Fruit fly (Drosophila melanogaster): ENCODE results near the gene CG5708.
A peak's percentile ranks its signal among the peaks of the same experiment; 100 is the strongest.

CG5708 gene

DNA sequence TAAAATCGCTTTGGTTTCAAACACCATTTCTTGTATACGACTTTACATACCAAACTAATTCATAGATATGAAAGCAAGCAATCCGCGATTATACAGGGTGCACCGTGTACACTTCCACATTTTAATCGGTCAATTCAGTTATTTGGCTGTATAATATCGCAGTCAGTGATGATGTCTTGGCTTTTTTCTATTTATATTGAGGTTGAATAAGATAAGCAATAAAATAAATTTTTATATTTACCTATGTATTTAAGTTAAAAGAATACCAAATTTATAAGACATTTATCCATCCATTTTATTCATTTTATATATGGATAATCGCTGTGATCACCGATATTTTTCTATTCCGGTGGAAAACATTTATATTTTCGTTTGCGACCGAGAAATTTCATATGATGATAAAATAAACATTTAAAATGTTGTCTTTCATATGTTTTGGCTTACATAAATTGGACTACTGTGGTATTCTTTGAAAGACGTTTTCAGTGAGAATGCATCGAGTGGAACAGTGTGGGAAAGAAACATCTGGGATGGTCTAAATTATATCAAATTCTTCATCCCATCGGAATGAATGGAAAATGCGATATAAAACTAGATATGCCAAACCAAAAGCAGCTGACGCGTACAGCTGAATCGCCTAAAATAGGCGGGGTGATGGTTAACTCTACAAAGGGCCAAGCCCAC lies at the start of gene CG5708 (continued):
- TF ChIP-seq sd (tag; optimal IDR thresholded peaks at IDR 0.05) = peak; percentile 73
- peak; percentile 99 for TF ChIP-seq CG6254 (GFP tag; optimal IDR thresholded peaks at IDR 0.05)
- TF ChIP-seq CkIIα-i1 (GFP tag; IDR thresholded peaks at IDR 0.05) = no peak
- TF ChIP-seq Sry-δ (GFP tag; optimal IDR thresholded peaks at IDR 0.05) = peak; percentile 36
- TF ChIP-seq CG2120 (GFP tag; optimal IDR thresholded peaks at IDR 0.05) = peak; percentile 37
- peak; percentile 15 for TF ChIP-seq sug (tag; optimal IDR thresholded peaks at IDR 0.05)
- TF ChIP-seq CG13775 (GFP tag; optimal IDR thresholded peaks at IDR 0.05) = peak; percentile 17
- TF ChIP-seq Scr (GFP tag; IDR thresholded peaks at IDR 0.05; ENCODE audit: partially characterized antibody) = peak; percentile 59
- TF ChIP-seq CG30020 (tag; optimal IDR thresholded peaks at IDR 0.05) = peak; percentile 99
- no peak for TF ChIP-seq dpn (GFP tag; optimal IDR thresholded peaks at IDR 0.05)
- peak; percentile 70 for TF ChIP-seq CG12659 (GFP tag; optimal IDR thresholded peaks at IDR 0.05)
- peak; percentile 1 for TF ChIP-seq Hsf (GFP tag; optimal IDR thresholded peaks at IDR 0.05)
- 0 out of 2 replicates have a peak, but pooled peaks have one; percentile 39 for TF ChIP-seq sob (GFP tag; IDR thresholded peaks at IDR 0.05)
- TF ChIP-seq CG12219 (GFP tag; optimal IDR thresholded peaks at IDR 0.05) = no peak
- TF ChIP-seq Sry-β (GFP tag; optimal IDR thresholded peaks at IDR 0.05) = peak; percentile 92
- TF ChIP-seq Abd-B (GFP tag; optimal IDR thresholded peaks at IDR 0.05) = peak; percentile 51
- TF ChIP-seq knrl (GFP tag; IDR thresholded peaks at IDR 0.05; ENCODE audit: partially characterized antibody) = peak; percentile 50; the same call in 2 of the 3 replicates
- peak; percentile 30; the same call in 1 of the 2 replicates for TF ChIP-seq hbn (GFP tag; IDR thresholded peaks at IDR 0.05; ENCODE audit: partially characterized antibody)
- no peak for TF ChIP-seq run (tag; optimal IDR thresholded peaks at IDR 0.05)
- no peak for TF ChIP-seq CG14860 (GFP tag; IDR thresholded peaks at IDR 0.05; ENCODE audit: partially characterized antibody)
- peak; percentile 35 for TF ChIP-seq CG17829 (tag; optimal IDR thresholded peaks at IDR 0.05)
- no peak for TF ChIP-seq Ravus (GFP tag; IDR thresholded peaks at IDR 0.05)
- no peak for TF ChIP-seq CG15011 (GFP tag; optimal IDR thresholded peaks at IDR 0.05)
- peak; percentile 46; the same call in 1 of the 2 replicates for TF ChIP-seq CG31441 (GFP tag; IDR thresholded peaks at IDR 0.05)
- no peak for TF ChIP-seq trem (tag; optimal IDR thresholded peaks at IDR 0.05)
- TF ChIP-seq Atf-2 (GFP tag; optimal IDR thresholded peaks at IDR 0.05) = no peak
- peak; percentile 1 for TF ChIP-seq caup (GFP tag; optimal IDR thresholded peaks at IDR 0.05; ENCODE audit: severe bottlenecking)
- TF ChIP-seq ssp (GFP tag; IDR thresholded peaks at IDR 0.05) = peak; percentile 87
- no peak for TF ChIP-seq HLHmδ (GFP tag; optimal IDR thresholded peaks at IDR 0.05)
- TF ChIP-seq CG14710 (tag; optimal IDR thresholded peaks at IDR 0.05) = peak; percentile 33
- TF ChIP-seq Stat92E (GFP tag; optimal IDR thresholded peaks at IDR 0.05) = peak in 1 of 3 experiments; percentile 17
- TF ChIP-seq CG18599 (GFP tag; optimal IDR thresholded peaks at IDR 0.05) = no peak
- TF ChIP-seq ttk (GFP tag; IDR thresholded peaks at IDR 0.05) = no peak
- TF ChIP-seq amos (GFP tag; IDR thresholded peaks at IDR 0.05; ENCODE audit: partially characterized antibody) = peak; percentile 68; the same call in 1 of the 2 replicates
- no peak for TF ChIP-seq CG7357 (GFP tag; IDR thresholded peaks at IDR 0.05)
- no peak for TF ChIP-seq CG11696 (GFP tag; IDR thresholded peaks at IDR 0.05)
- TF ChIP-seq MESR4 (GFP tag; optimal IDR thresholded peaks at IDR 0.05) = peak; percentile 46
- TF ChIP-seq MBD-R2 (GFP tag; IDR thresholded peaks at IDR 0.05) = peak; percentile 58
- TF ChIP-seq NfI (GFP tag; optimal IDR thresholded peaks at IDR 0.05) = peak; percentile 33

All from whole organism, embryonic.